Fruit fly (Drosophila melanogaster) whole organism, pupa: Measurements from ENCODE around the gene CG6785.

Source experiments
- CG17806 ChIP-seq: fragments of 200-800 bp; sonication (Bioruptor generic); optimal IDR thresholded peaks from 2 replicates; lab custom pipeline; 2018; ENCODE audit warnings: missing biosample characterization, mild to moderate bottlenecking, missing genetic modification characterization, moderate library complexity
- CG34367 ChIP-seq: fragments of 200-800 bp; sonication (Bioruptor generic); optimal IDR thresholded peaks from 2 replicates; lab custom pipeline; 2018; ENCODE audit warnings: missing biosample characterization, mild to moderate bottlenecking, missing genetic modification characterization
- CG4496 ChIP-seq: fragments of 200-800 bp; sonication (Bioruptor generic); IDR thresholded peaks from 3 replicates; pipeline ENCODE4 v1.3.6; 2022; ENCODE audit warnings: missing biosample characterization, missing genetic modification characterization
- CG8159 ChIP-seq: fragments of 200-800 bp; sonication (Bioruptor generic); optimal IDR thresholded peaks from 3 replicates; lab custom pipeline; 2018; ENCODE audit warnings: missing biosample characterization, mild to moderate bottlenecking, missing genetic modification characterization, moderate library complexity
- CG8301 ChIP-seq: fragments of 200-800 bp; sonication (Bioruptor generic); optimal IDR thresholded peaks from 2 replicates; lab custom pipeline; 2018; ENCODE audit warnings: missing biosample characterization, mild to moderate bottlenecking, missing genetic modification characterization
- EcR ChIP-seq: fragments of 200-800 bp; sonication (Bioruptor generic); optimal IDR thresholded peaks from 3 replicates; lab custom pipeline; 2019; ENCODE audit warnings: missing biosample characterization, missing genetic modification characterization, mild to moderate bottlenecking, moderate library complexity, missing genetic modification reagents
- Pif1A ChIP-seq: fragments of 200-800 bp; sonication (Bioruptor generic); optimal IDR thresholded peaks from 3 replicates; lab custom pipeline; 2016; ENCODE audit warnings: missing biosample characterization, missing genetic modification characterization
- gl ChIP-seq: fragments of 200-800 bp; sonication (Bioruptor generic); optimal IDR thresholded peaks from 2 replicates; lab custom pipeline; 2018; ENCODE audit warnings: missing biosample characterization, mild to moderate bottlenecking, missing genetic modification characterization

DNA sequence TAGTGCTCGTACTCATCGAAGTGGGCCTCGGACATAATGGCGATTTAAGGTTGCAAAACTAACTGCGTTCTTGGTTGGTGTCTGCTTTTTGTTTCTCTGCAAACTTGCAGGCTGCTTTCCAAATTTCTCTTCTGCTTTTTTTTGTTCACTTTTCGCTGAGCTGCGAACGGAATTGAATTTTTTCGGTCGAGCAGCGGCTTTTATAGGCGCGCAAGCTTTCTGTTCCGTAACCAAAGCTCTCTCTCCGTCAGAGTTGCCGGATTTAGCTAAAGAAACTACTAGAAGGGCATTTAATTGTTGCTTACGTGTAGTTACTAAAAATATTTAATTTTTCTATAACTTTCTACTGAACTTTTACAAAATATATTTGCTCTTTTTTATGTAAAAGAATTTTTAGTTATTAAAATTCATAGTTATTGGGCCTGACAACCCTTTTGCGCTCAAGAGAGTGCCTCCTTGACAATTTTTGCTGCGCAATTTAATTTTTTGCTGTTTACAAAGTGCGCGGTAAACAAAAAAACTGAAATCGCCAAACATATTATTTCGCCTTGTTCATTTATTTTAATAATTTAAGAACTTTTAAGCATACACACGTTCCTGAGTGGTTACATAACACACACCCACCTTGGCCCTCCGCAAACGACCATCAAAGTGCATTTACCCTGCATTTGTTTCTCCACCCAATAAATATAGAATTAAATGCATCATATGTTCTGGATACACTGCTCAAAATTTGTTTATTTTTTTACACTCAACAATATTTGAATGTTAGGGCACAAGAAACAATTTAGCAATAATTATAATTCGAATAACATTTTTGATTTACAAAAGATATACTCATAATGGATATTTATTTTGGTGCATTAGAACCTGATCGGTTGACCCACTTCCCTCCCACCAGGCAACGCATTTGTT is 1.2 kb upstream of the CG6785 start, which contains the start of gene CG6770:
- TF ChIP-seq CG17806 (tag; lab: Kevin White, UChicago) (peak; percentile 80), EcR (peak; percentile 72), gl (peak; percentile 20), Pif1A (peak; percentile 86), CG8301 (tag; lab: Kevin White, UChicago) (peak; percentile 72), CG8159 (tag; lab: Kevin White, UChicago) (peak; percentile 88), CG4496 (peak; percentile 92), CG34367 (tag; lab: Kevin White, UChicago) (peak; percentile 73)
